Worm (Caenorhabditis elegans): ENCODE results near the gene ife-3.
A peak's percentile ranks its signal among the peaks of the same experiment; 100 is the strongest.

Gene ife-3

ce11 chrV:44026-44425, 36.4 kb upstream of the ife-3 start:
- no peak for TF ChIP-seq B0035.1 (tag; optimal IDR thresholded peaks at IDR 0.05)
- TF ChIP-seq athp-1 (tag; optimal IDR thresholded peaks at IDR 0.05): no peak
- TF ChIP-seq aptf-3 (GFP tag; IDR thresholded peaks at IDR 0.05): no peak
- TF ChIP-seq bed-1 (GFP tag; IDR thresholded peaks at IDR 0.05): no peak
- no peak for TF ChIP-seq hsf-1 (GFP tag; IDR thresholded peaks at IDR 0.05)
- no peak for TF ChIP-seq F37B4.10 (GFP tag; IDR thresholded peaks at IDR 0.05)
- no peak for TF ChIP-seq egrh-3 (GFP tag; IDR thresholded peaks at IDR 0.05)
- TF ChIP-seq madf-3 (GFP tag; IDR thresholded peaks at IDR 0.05): no peak
- no peak for TF ChIP-seq atf-7 (tag; optimal IDR thresholded peaks at IDR 0.05)
- TF ChIP-seq mcd-1 (GFP tag; IDR thresholded peaks at IDR 0.05): no peak
- no peak for TF ChIP-seq K12H6.12 (tag; optimal IDR thresholded peaks at IDR 0.05)
- no peak for TF ChIP-seq F57C9.4 (tag; optimal IDR thresholded peaks at IDR 0.05)
- TF ChIP-seq snpc-1.3 (tag; optimal IDR thresholded peaks at IDR 0.05; ENCODE audit: insufficient read depth): no peak
- no peak for TF ChIP-seq dox-1 (GFP tag; IDR thresholded peaks at IDR 0.05)
- no peak for TF ChIP-seq rcor-1 (GFP tag; IDR thresholded peaks at IDR 0.05)
- no peak for TF ChIP-seq akir-1 (GFP tag; optimal IDR thresholded peaks at IDR 0.05)
- TF ChIP-seq egl-44 (GFP tag; IDR thresholded peaks at IDR 0.05): no peak
- TF ChIP-seq madf-10 (tag; optimal IDR thresholded peaks at IDR 0.05): no peak

- TF ChIP-seq dpl-1 (GFP tag; optimal IDR thresholded peaks at IDR 0.05) (no peak), nfyb-1 (GFP tag; IDR thresholded peaks at IDR 0.05) (0 out of 2 replicates have a peak, but pooled peaks have one; percentile 8)
Observed at ce11 chrV:43070-43469, 35.4 kb upstream of the ife-3 start.

ce11 chrV:37729-38128, 30.1 kb upstream of the ife-3 start:
- TF ChIP-seq madf-3 (GFP tag; IDR thresholded peaks at IDR 0.05) (no peak), rec-8 (tag; optimal IDR thresholded peaks at IDR 0.05) (no peak), tbp1 (GFP tag; optimal IDR thresholded peaks at IDR 0.05) (no peak), sea-2 (GFP tag; IDR thresholded peaks at IDR 0.05) (no peak), ekl-4 (GFP tag; IDR thresholded peaks at IDR 0.05) (no peak), F55B11.4 (tag; optimal IDR thresholded peaks at IDR 0.05; ENCODE audit: borderline replicate concordance, insufficient read depth) (no peak), zfh-2 (GFP tag; conservative IDR thresholded peaks at IDR 0.05) (peak; percentile 51; the same call in 1 of the 2 replicates), snpc-1.1 (tag; optimal IDR thresholded peaks at IDR 0.05; ENCODE audit: insufficient read depth) (no peak)

ce11 chrV:29823-30222, 22.2 kb upstream of the ife-3 start:
- no peak for TF ChIP-seq snpc-1.3 (tag; optimal IDR thresholded peaks at IDR 0.05; ENCODE audit: insufficient read depth)
- 0 out of 2 replicates have a peak, but pooled peaks have one; percentile 9 for TF ChIP-seq mcd-1 (GFP tag; IDR thresholded peaks at IDR 0.05)
- TF ChIP-seq zfh-2 (GFP tag; conservative IDR thresholded peaks at IDR 0.05): peak; percentile 71
- TF ChIP-seq snpc-1.1 (tag; optimal IDR thresholded peaks at IDR 0.05; ENCODE audit: insufficient read depth): peak; percentile 22
- TF ChIP-seq die-1 (tag; optimal IDR thresholded peaks at IDR 0.05): no peak
- TF ChIP-seq snpc-4 (GFP tag; optimal IDR thresholded peaks at IDR 0.05): no peak
- peak in 2 of 4 experiments; percentile 3 to 53 for TF ChIP-seq snpc-4 (tag; optimal IDR thresholded peaks at IDR 0.05)
- no peak for TF ChIP-seq dpl-1 (GFP tag; optimal IDR thresholded peaks at IDR 0.05)
- TF ChIP-seq ztf-26 (tag; optimal IDR thresholded peaks at IDR 0.05): no peak
- no peak for TF ChIP-seq hsf-1 (GFP tag; IDR thresholded peaks at IDR 0.05)
- no peak for TF ChIP-seq lsy-27 (tag; optimal IDR thresholded peaks at IDR 0.05; ENCODE audit: borderline replicate concordance, insufficient read depth)
- TF ChIP-seq F33H1.4 (GFP tag; IDR thresholded peaks at IDR 0.05): no peak
- no peak for TF ChIP-seq atf-7 (tag; optimal IDR thresholded peaks at IDR 0.05)
- no peak for TF ChIP-seq chd-7 (tag; optimal IDR thresholded peaks at IDR 0.05)
- TF ChIP-seq sea-2 (GFP tag; IDR thresholded peaks at IDR 0.05): no peak
- 0 out of 2 replicates have a peak, but pooled peaks have one; percentile 18 for TF ChIP-seq lin-26 (GFP tag; IDR thresholded peaks at IDR 0.05)

All from whole organism, young adult.